Fruit fly (Drosophila melanogaster) whole organism, prepupa: ENCODE data around the gene CG8349.

Source experiments
- CG6854 ChIP-seq: fragments of 200-800 bp; sonication (Bioruptor generic); optimal IDR thresholded peaks from 2 replicates; lab custom pipeline; 2017; ENCODE audit warnings: missing biosample characterization, mild to moderate bottlenecking, missing genetic modification characterization
- CG8319 ChIP-seq: fragments of 200-800 bp; sonication (Bioruptor generic); optimal IDR thresholded peaks from 3 replicates; lab custom pipeline; 2016; ENCODE audit warnings: missing biosample characterization, missing genetic modification characterization
- Eip93F ChIP-seq: fragments of 200-800 bp; sonication (Bioruptor generic); optimal IDR thresholded peaks from 2 replicates; lab custom pipeline; 2016; ENCODE audit warnings: missing biosample characterization, mild to moderate bottlenecking, missing genetic modification characterization
- ss ChIP-seq, 2 experiments: fragments of 200-800 bp; sonication (Bioruptor generic); optimal IDR thresholded peaks; 2 replicates in 1 of 2; 3 replicates in 1 of 2; lab custom pipeline; 2017 to 2018; ENCODE audit warnings: mild to moderate bottlenecking in 2 of 2, missing biosample characterization in 2 of 2, missing genetic modification characterization in 2 of 2, moderate library complexity in 1 of 2

DNA sequence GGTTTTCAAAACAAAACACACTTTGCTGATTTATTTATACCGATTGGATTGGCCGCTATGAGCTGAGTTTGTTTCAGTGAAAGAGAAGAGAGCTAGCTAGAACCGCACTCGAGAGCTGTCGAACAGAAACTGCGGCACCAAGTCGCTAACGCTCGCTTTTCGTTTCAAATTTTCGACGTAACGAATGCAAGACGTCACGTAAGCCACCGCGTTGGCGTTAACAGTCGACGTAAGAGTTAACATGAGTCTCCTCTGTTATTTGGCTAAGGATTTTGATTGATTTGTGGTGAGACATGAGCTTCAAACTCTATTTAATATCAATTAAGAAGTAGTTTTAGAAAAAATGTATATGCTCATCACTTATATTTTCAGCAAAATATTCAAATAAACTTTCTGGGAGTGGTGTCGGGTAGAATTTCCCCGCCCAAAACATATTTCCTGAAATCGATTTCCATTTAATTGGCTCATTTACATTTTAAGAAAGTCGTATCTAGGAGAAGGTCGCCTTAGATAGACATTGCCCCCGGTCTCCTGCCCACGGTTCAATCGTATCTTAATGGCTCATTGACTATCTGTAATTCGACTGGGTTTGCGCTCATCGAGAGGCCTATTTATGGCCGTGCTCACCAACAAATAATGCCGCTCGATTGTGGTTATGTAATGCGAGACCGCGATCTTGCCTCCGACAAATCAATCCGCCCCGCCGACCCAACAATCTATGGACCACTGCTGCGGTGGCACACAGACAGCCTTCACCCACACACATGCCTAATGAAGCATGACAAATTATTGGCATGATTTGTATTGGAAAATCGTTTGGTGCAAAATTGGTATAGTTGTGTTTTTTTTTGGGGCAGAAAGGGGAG is 41.9 kb downstream of the CG8349 start, which contains the start of gene CG8086:
- TF ChIP-seq CG8319 (GFP tag; lab: Kevin White, UChicago) (no peak), Eip93F (no peak), ss (GFP tag; optimal IDR thresholded peaks at IDR 0.05; lab: Kevin White, UChicago) (no peak), CG6854 (no peak)
